Worm (Caenorhabditis elegans) whole organism, L4/young adult: ENCODE results near the gene ZK185.2.

Experiments
- W03F9.2 ChIP-seq: fragments of 150-350 bp; optimal IDR thresholded peaks from 2 replicates; lab custom pipeline; 2014; ENCODE audit warnings: missing biosample characterization, missing genetic modification characterization
- him-1 ChIP-seq: sonication (generic microtip); optimal IDR thresholded peaks from 2 replicates; lab custom pipeline; 2016; ENCODE audit warnings: missing genotype, missing genetic modification reagents, missing genetic modification characterization, missing compliant biosample characterization

- TF ChIP-seq W03F9.2 (tag; lab: Kevin White, UChicago) (no peak), him-1 (no peak)
Observed at ce11 chrIV:4585991-4586390, 49.6 kb downstream of the ZK185.2 start.
